Fruit fly (Drosophila melanogaster) whole organism, embryonic: ENCODE results near the gene CG16985.
A peak's percentile ranks its signal among the peaks of the same experiment; 100 is the strongest.

ENCODE experiments used
- CG10267 ChIP-seq: fragments of 200-800 bp; sonication (Bioruptor generic); optimal IDR thresholded peaks from 2 replicates; lab custom pipeline; 2018; ENCODE audit warnings: missing biosample characterization, mild to moderate bottlenecking, missing genetic modification characterization, moderate library complexity
- CG11085 ChIP-seq: fragments of 200-800 bp; sonication (Bioruptor generic); IDR thresholded peaks from 2 replicates; pipeline ENCODE4 v1.3.6; 2022; ENCODE audit warnings: missing biosample characterization, missing genetic modification characterization
- CG14050 ChIP-seq: fragments of 200-800 bp; sonication (Bioruptor generic); IDR thresholded peaks from 3 replicates; pipeline ENCODE4 v1.3.6; 2022; ENCODE audit warnings: missing biosample characterization, missing genetic modification characterization
- CG18764 ChIP-seq: fragments of 200-800 bp; sonication (Bioruptor generic); optimal IDR thresholded peaks from 3 replicates; lab custom pipeline; 2016; ENCODE audit warnings: missing biosample characterization, missing genetic modification characterization
- CG31388 ChIP-seq: fragments of 200-800 bp; sonication (Bioruptor generic); optimal IDR thresholded peaks from 2 replicates; lab custom pipeline; 2016; ENCODE audit warnings: missing biosample characterization, missing genetic modification characterization
- CG32772 ChIP-seq: fragments of 200-800 bp; sonication (Bioruptor generic); IDR thresholded peaks from 2 replicates; pipeline ENCODE4 v1.3.6; 2022; ENCODE audit warnings: missing biosample characterization, missing genetic modification characterization
- CG6791 ChIP-seq: fragments of 200-800 bp; sonication (Bioruptor generic); IDR thresholded peaks from 3 replicates; pipeline ENCODE4 v1.3.6; 2022; ENCODE audit warnings: missing biosample characterization, missing genetic modification characterization; ENCODE audit not compliant: partially characterized antibody
- CG6854 ChIP-seq: fragments of 200-800 bp; sonication (Bioruptor generic); optimal IDR thresholded peaks from 3 replicates; lab custom pipeline; 2017; ENCODE audit warnings: missing biosample characterization, mild to moderate bottlenecking, missing genetic modification characterization
- CG7271 ChIP-seq: fragments of 200-800 bp; sonication (Bioruptor generic); optimal IDR thresholded peaks from 2 replicates; lab custom pipeline; 2018; ENCODE audit warnings: missing biosample characterization, mild to moderate bottlenecking, missing genetic modification characterization, moderate library complexity
- CG8765 ChIP-seq: fragments of 200-800 bp; sonication (Bioruptor generic); IDR thresholded peaks from 2 replicates; pipeline ENCODE4 v1.3.6; 2022; ENCODE audit warnings: missing biosample characterization, missing genetic modification characterization
- CG9797 ChIP-seq: fragments of 200-800 bp; sonication (Bioruptor generic); optimal IDR thresholded peaks from 3 replicates; lab custom pipeline; 2018; ENCODE audit warnings: missing biosample characterization, mild to moderate bottlenecking, missing genetic modification characterization
- D ChIP-seq, 2 experiments: fragments of 200-800 bp in 1 of 2; fragments of >200 bp in 1 of 2; sonication (Bioruptor generic) in 1 of 2; optimal IDR thresholded peaks; 2 replicates in 1 of 2; 3 replicates in 1 of 2; lab custom pipeline; 2017; ENCODE audit warnings: mild to moderate bottlenecking in 1 of 2, missing biosample characterization in 1 of 2, missing genetic modification characterization in 1 of 2, missing genetic modification reagents in 1 of 2
- D19A ChIP-seq: fragments of 200-800 bp; optimal IDR thresholded peaks from 3 replicates; lab custom pipeline; 2019; ENCODE audit warnings: missing biosample characterization, mild to moderate bottlenecking, missing genetic modification characterization, moderate library complexity
- Dad ChIP-seq: fragments of 200-800 bp; sonication (Bioruptor generic); optimal IDR thresholded peaks from 3 replicates; lab custom pipeline; 2016; ENCODE audit warnings: missing biosample characterization, missing genetic modification characterization
- Gsc ChIP-seq: fragments of 200-800 bp; sonication (Bioruptor generic); IDR thresholded peaks from 2 replicates; pipeline ENCODE4 v1.3.6; 2022; ENCODE audit warnings: missing biosample characterization, missing genetic modification characterization
- Hand ChIP-seq: fragments of 200-800 bp; sonication (Bioruptor generic); optimal IDR thresholded peaks from 2 replicates; lab custom pipeline; 2017; ENCODE audit warnings: mild to moderate bottlenecking, missing biosample characterization, missing genetic modification reagents, missing genetic modification characterization
- Kr ChIP-seq: fragments of 200-800 bp; sonication (Bioruptor generic); optimal IDR thresholded peaks from 2 replicates; lab custom pipeline; 2017; ENCODE audit warnings: missing biosample characterization, mild to moderate bottlenecking, missing genetic modification characterization
- Meics ChIP-seq: fragments of 200-800 bp; sonication (Bioruptor generic); optimal IDR thresholded peaks from 2 replicates; lab custom pipeline; 2017; ENCODE audit warnings: missing biosample characterization, mild to moderate bottlenecking, missing genetic modification characterization
- Mrtf ChIP-seq: fragments of 200-800 bp; sonication (Bioruptor generic); IDR thresholded peaks from 3 replicates; pipeline ENCODE4 v1.3.6; 2022; ENCODE audit warnings: missing biosample characterization, missing genetic modification characterization
- NC2α ChIP-seq: fragments of 200-800 bp; sonication (Bioruptor generic); optimal IDR thresholded peaks from 2 replicates; lab custom pipeline; 2016; ENCODE audit warnings: missing biosample characterization, missing genetic modification characterization
- Nf-YC ChIP-seq: fragments of 200-800 bp; optimal IDR thresholded peaks from 3 replicates; lab custom pipeline; 2019; ENCODE audit warnings: missing biosample characterization, mild to moderate bottlenecking, missing genetic modification characterization, moderate library complexity
- Scr ChIP-seq: fragments of 200-800 bp; sonication (Bioruptor generic); IDR thresholded peaks from 2 replicates; pipeline ENCODE4 v1.3.6; 2022; ENCODE audit warnings: missing biosample characterization, missing genetic modification characterization; ENCODE audit not compliant: partially characterized antibody
- Sry-β ChIP-seq: fragments of 200-800 bp; sonication (Bioruptor generic); optimal IDR thresholded peaks from 2 replicates; lab custom pipeline; 2018; ENCODE audit warnings: missing biosample characterization, mild to moderate bottlenecking, missing genetic modification characterization, moderate library complexity
- Ssrp ChIP-seq: fragments of 200-800 bp; sonication (Bioruptor generic); optimal IDR thresholded peaks from 2 replicates; lab custom pipeline; 2018; ENCODE audit warnings: missing biosample characterization, mild to moderate bottlenecking, missing genetic modification characterization, moderate library complexity
- Taf1 ChIP-seq: fragments of 200-800 bp; sonication (Bioruptor generic); IDR thresholded peaks from 2 replicates; pipeline ENCODE4 v1.3.6; 2022; ENCODE audit warnings: missing biosample characterization, missing genetic modification characterization
- Usf ChIP-seq: fragments of 200-800 bp; sonication (Bioruptor generic); optimal IDR thresholded peaks from 2 replicates; lab custom pipeline; 2017; ENCODE audit warnings: missing genotype, missing biosample characterization, missing genetic modification characterization
- Xrp1 ChIP-seq: fragments of 200-800 bp; sonication (Bioruptor generic); IDR thresholded peaks from 2 replicates; pipeline ENCODE4 v1.3.6; 2022; ENCODE audit warnings: missing biosample characterization, missing genetic modification characterization
- ap ChIP-seq: fragments of 200-800 bp; sonication (Bioruptor generic); IDR thresholded peaks from 2 replicates; pipeline ENCODE4 v1.3.6; 2022; ENCODE audit warnings: missing biosample characterization, missing genetic modification characterization
- ase ChIP-seq: fragments of 200-800 bp; sonication (Bioruptor generic); IDR thresholded peaks from 3 replicates; pipeline ENCODE4 v1.3.6; 2022; ENCODE audit warnings: missing biosample characterization, missing genetic modification characterization
- ato ChIP-seq: fragments of 200-800 bp; sonication (Bioruptor generic); IDR thresholded peaks from 2 replicates; pipeline ENCODE4 v1.3.6; 2022; ENCODE audit warnings: missing biosample characterization, missing genetic modification characterization; ENCODE audit not compliant: partially characterized antibody
- bowl ChIP-seq: fragments of 200-800 bp; sonication (Bioruptor generic); IDR thresholded peaks from 2 replicates; pipeline ENCODE4 v1.3.6; 2022; ENCODE audit warnings: missing biosample characterization, missing genetic modification characterization
- croc ChIP-seq: fragments of 200-800 bp; sonication (Bioruptor generic); conservative IDR thresholded peaks from 3 replicates; pipeline ENCODE4 v1.3.6; 2022; ENCODE audit warnings: missing biosample characterization, missing genetic modification characterization
- dimm ChIP-seq: fragments of 200-800 bp; sonication (Bioruptor generic); IDR thresholded peaks from 2 replicates; pipeline ENCODE4 v1.3.6; 2022; ENCODE audit warnings: missing biosample characterization, missing genetic modification characterization
- en ChIP-seq: fragments of 200-800 bp; sonication (Bioruptor generic); optimal IDR thresholded peaks from 2 replicates; lab custom pipeline; 2016; ENCODE audit warnings: missing biosample characterization, missing genetic modification characterization
- esg ChIP-seq: fragments of 200-800 bp; sonication (Bioruptor generic); conservative IDR thresholded peaks from 2 replicates; pipeline ENCODE4 v1.3.6; 2022; ENCODE audit warnings: missing biosample characterization, missing genetic modification characterization
- fd64A ChIP-seq: fragments of 200-800 bp; sonication (Bioruptor generic); optimal IDR thresholded peaks from 3 replicates; lab custom pipeline; 2018; ENCODE audit warnings: missing biosample characterization, mild to moderate bottlenecking, missing genetic modification characterization
- gem ChIP-seq: fragments of 200-800 bp; sonication (Bioruptor generic); optimal IDR thresholded peaks from 2 replicates; lab custom pipeline; 2019; ENCODE audit warnings: missing biosample characterization, mild to moderate bottlenecking, missing genetic modification characterization, moderate library complexity
- gro ChIP-seq: fragments of 200-800 bp; sonication (Bioruptor generic); optimal IDR thresholded peaks from 2 replicates; lab custom pipeline; 2016; ENCODE audit warnings: missing biosample characterization, missing genetic modification characterization
- gt ChIP-seq: fragments of 200-800 bp; sonication (Bioruptor generic); IDR thresholded peaks from 2 replicates; pipeline ENCODE4 v1.3.6; 2022; ENCODE audit warnings: missing biosample characterization, missing genetic modification characterization
- ham ChIP-seq: fragments of 200-800 bp; sonication (Bioruptor generic); IDR thresholded peaks from 2 replicates; pipeline ENCODE4 v1.3.6; 2022; ENCODE audit warnings: missing biosample characterization, missing genetic modification characterization
- lmd ChIP-seq: fragments of 200-800 bp; sonication (Bioruptor generic); IDR thresholded peaks from 2 replicates; pipeline ENCODE4 v1.3.6; 2022; ENCODE audit warnings: missing biosample characterization, missing genetic modification characterization
- nmo ChIP-seq: fragments of 200-800 bp; sonication (Bioruptor generic); optimal IDR thresholded peaks from 2 replicates; lab custom pipeline; 2018; ENCODE audit warnings: missing biosample characterization, mild to moderate bottlenecking, missing genetic modification characterization, moderate library complexity
- pan ChIP-seq, 4 experiments: fragments of >200 bp in 3 of 4; fragments of 200-800 bp in 1 of 4; sonication (Bioruptor generic) in 1 of 4; optimal IDR thresholded peaks in 3 of 4; IDR thresholded peaks in 1 of 4; 2 replicates each; pipeline versions ENCODE4 v1.3.6 to Lab custom; 2017 to 2022; ENCODE audit warnings: missing biosample characterization in 2 of 4, missing genetic modification characterization in 2 of 4, mixed read lengths in 1 of 4
- ranshi ChIP-seq: fragments of 200-800 bp; sonication (Bioruptor generic); IDR thresholded peaks from 2 replicates; pipeline ENCODE4 v1.3.6; 2022; ENCODE audit warnings: missing biosample characterization, missing genetic modification characterization
- salm ChIP-seq: fragments of 200-800 bp; sonication (Bioruptor generic); optimal IDR thresholded peaks from 2 replicates; lab custom pipeline; 2018; ENCODE audit warnings: missing biosample characterization, mild to moderate bottlenecking, missing genetic modification characterization
- sens ChIP-seq: fragments of 200-800 bp; sonication (Bioruptor generic); peaks from one replicate; lab custom pipeline; 2016; ENCODE audit warnings: missing biosample characterization, missing genetic modification characterization
- slou ChIP-seq: fragments of 200-800 bp; sonication (Bioruptor generic); optimal IDR thresholded peaks from 3 replicates; lab custom pipeline; 2016; ENCODE audit warnings: missing biosample characterization, missing genetic modification characterization
- unpg ChIP-seq: fragments of 200-800 bp; sonication (Bioruptor generic); optimal IDR thresholded peaks from 3 replicates; lab custom pipeline; 2018; ENCODE audit warnings: missing biosample characterization, mild to moderate bottlenecking, missing genetic modification characterization, moderate library complexity
- yki ChIP-seq: fragments of >200 bp; optimal IDR thresholded peaks from 3 replicates; lab custom pipeline; 2018
- z ChIP-seq: fragments of 200-800 bp; sonication (Bioruptor generic); IDR thresholded peaks from 3 replicates; pipeline ENCODE4 v1.3.6; 2022; ENCODE audit warnings: missing biosample characterization, missing genetic modification characterization
- zfh1 ChIP-seq: fragments of 200-800 bp; sonication (Bioruptor generic); IDR thresholded peaks from 3 replicates; pipeline ENCODE4 v1.3.6; 2022; ENCODE audit warnings: missing biosample characterization, missing genetic modification characterization

The CG16985 gene

DNA sequence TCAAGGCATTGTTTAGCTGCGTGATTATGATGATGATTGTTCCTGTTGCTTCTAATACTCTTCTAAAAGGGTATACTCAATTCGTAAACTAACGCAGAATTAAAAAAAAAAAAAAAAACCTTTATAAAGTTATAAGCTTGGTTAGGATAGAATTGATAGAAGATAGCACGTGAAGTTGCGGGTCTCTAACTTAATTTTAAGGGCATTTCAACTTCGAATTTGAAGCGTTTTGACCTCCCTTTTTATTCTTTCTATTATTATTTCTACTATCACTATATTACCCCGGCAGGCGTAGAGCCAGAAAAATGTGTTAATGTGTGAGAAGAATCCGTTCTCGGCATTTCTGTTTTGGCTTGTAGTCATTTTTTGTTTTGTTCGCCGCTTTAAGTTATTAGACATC lies 20.4 kb upstream of the CG16985 start (continued):
- TF ChIP-seq Hand (no peak), zfh1 (no peak), slou (GFP tag; lab: Kevin White, UChicago) (no peak), nmo (peak; percentile 79), Ssrp (tag; lab: Kevin White, UChicago) (peak; percentile 72), CG8765 (GFP tag; lab: Robert Waterston, UW) (no peak), Nf-YC (tag; lab: Kevin White, UChicago) (no peak), pan (optimal IDR thresholded peaks at IDR 0.05; lab: Kevin White, UChicago) (no peak), pan (GFP tag; optimal IDR thresholded peaks at IDR 0.05 in 1 of 2, IDR thresholded peaks at IDR 0.05 in 1 of 2) (peak in 1 of 2 experiments; percentile 47), esg (GFP tag; lab: Robert Waterston, UW) (peak; percentile 56), Gsc (GFP tag; lab: Robert Waterston, UW) (no peak), D (optimal IDR thresholded peaks at IDR 0.05; lab: Kevin White, UChicago) (no peak), D (GFP tag; optimal IDR thresholded peaks at IDR 0.05; lab: Kevin White, UChicago) (peak; percentile 75), bowl (GFP tag; lab: Robert Waterston, UW) (no peak), CG10267 (tag; lab: Kevin White, UChicago) (peak; percentile 63), ase (no peak), unpg (peak; percentile 65), ato (GFP tag; lab: Robert Waterston, UW) (no peak), dimm (GFP tag; lab: Robert Waterston, UW) (peak; percentile 30; the same call in 1 of the 2 replicates), ham (no peak), fd64A (GFP tag; lab: Kevin White, UChicago) (no peak), D19A (peak; percentile 99), yki (lab: Kevin White, UChicago) (no peak), CG11085 (GFP tag; lab: Robert Waterston, UW) (peak; percentile 34; the same call in 1 of the 2 replicates), Sry-β (GFP tag; lab: Kevin White, UChicago) (no peak), gro (GFP tag; lab: Kevin White, UChicago) (no peak), en (GFP tag; lab: Kevin White, UChicago) (no peak), z (GFP tag; lab: Robert Waterston, UW) (no peak), NC2α (GFP tag; lab: Kevin White, UChicago) (peak; percentile 0), CG6854 (GFP tag; lab: Kevin White, UChicago) (no peak), ranshi (GFP tag; lab: Robert Waterston, UW) (peak; percentile 53; the same call in 1 of the 2 replicates), Kr (no peak), CG7271 (tag; lab: Kevin White, UChicago) (no peak), CG31388 (GFP tag; lab: Kevin White, UChicago) (no peak), sens (GFP tag; lab: Kevin White, UChicago) (peak; percentile 94), CG32772 (GFP tag; lab: Robert Waterston, UW) (peak; percentile 46; the same call in 1 of the 2 replicates), gt (0 out of 2 replicates have a peak, but pooled peaks have one; percentile 9), salm (tag; lab: Kevin White, UChicago) (peak; percentile 31), Dad (GFP tag; lab: Kevin White, UChicago) (peak; percentile 33), Usf (GFP tag; lab: Kevin White, UChicago) (peak; percentile 19), croc (GFP tag; lab: Robert Waterston, UW) (peak; percentile 63), Scr (no peak), Mrtf (GFP tag; lab: Robert Waterston, UW) (no peak), CG14050 (0 out of 3 replicates have a peak, but pooled peaks have one; percentile 26), CG6791 (GFP tag; lab: Robert Waterston, UW) (no peak), ap (peak; percentile 23; the same call in 1 of the 2 replicates), CG9797 (no peak), lmd (GFP tag; lab: Robert Waterston, UW) (peak; percentile 64), Taf1 (no peak), Meics (GFP tag; lab: Kevin White, UChicago) (peak; percentile 55), Xrp1 (GFP tag; lab: Robert Waterston, UW) (peak; percentile 79), CG18764 (GFP tag; lab: Kevin White, UChicago) (peak; percentile 5), gem (tag; lab: Kevin White, UChicago) (peak; percentile 79)
